Worm (Caenorhabditis elegans): ENCODE results near the gene erh-1.

The erh-1 gene

DNA sequence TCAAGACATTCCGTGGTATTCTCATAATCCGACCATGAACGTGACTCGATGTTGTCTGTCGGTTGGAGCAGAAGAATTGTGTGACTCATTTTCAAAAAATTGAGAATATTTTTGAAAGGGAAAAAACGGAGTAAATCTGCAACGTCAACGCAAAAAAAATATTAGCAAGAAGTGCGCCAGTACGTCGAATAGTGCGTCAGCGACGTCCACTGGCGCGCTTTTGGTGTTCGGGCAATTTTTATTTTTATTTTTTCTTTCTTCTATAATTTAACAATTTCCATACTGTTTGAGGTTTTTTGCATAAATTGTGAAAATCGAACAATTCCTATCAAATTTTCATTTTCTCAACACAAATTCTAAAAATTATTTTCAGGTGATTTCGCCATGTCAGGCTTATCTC, at the start of gene erh-1, which contains the start of gene lpd-9:
TSS of gene erh-1 (minus strand) at position 204 of the 400 bp plus-strand sequence.
TSS of gene lpd-9 (plus strand) at position 368 of the 400 bp plus-strand sequence.
- TF ChIP-seq med-1 (GFP tag; optimal IDR thresholded peaks at IDR 0.05; ENCODE audit: insufficient read depth) = peak; percentile 33
- TF ChIP-seq ref-1 (GFP tag; conservative IDR thresholded peaks at IDR 0.05) = no peak
- 0 out of 2 replicates have a peak, but pooled peaks have one; percentile 45 for TF ChIP-seq ztf-23 (GFP tag; IDR thresholded peaks at IDR 0.05)
- TF ChIP-seq T22C8.4 (GFP tag; IDR thresholded peaks at IDR 0.05) = no peak
- no peak for TF ChIP-seq tab-1 (GFP tag; IDR thresholded peaks at IDR 0.05)

DNA sequence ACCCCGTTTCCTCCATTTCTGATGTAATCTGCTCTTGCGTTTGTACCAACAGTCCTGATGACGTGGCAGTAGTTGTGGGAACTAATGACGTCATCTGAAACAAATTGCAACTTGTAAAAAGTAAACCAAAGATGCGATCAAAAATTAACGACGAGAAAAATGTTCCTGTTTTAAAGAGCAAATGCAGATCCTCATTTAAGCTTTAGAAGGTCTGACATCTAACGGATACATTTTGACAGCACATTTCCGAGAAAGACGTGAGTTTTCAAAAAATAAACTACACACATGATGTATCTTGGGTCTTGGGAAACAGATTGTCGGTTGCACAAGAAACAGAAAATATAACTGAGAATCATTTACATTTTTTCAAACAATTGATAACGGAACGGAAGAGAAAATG, 36.6 kb upstream of the erh-1 start, which contains the start of gene H09F14.1:
TSS of gene H09F14.1 (minus strand) at position 101 of the 400 bp plus-strand sequence.
- TF ChIP-seq T22C8.4 (GFP tag; IDR thresholded peaks at IDR 0.05) = no peak
- TF ChIP-seq klf-2 (GFP tag; conservative IDR thresholded peaks at IDR 0.05) = no peak
- no peak for TF ChIP-seq cog-1 (tag; optimal IDR thresholded peaks at IDR 0.05)
- TF ChIP-seq med-1 (GFP tag; optimal IDR thresholded peaks at IDR 0.05; ENCODE audit: insufficient read depth) = no peak
- TF ChIP-seq flt-1 (GFP tag; IDR thresholded peaks at IDR 0.05) = no peak
- no peak for TF ChIP-seq ztf-29 (GFP tag; IDR thresholded peaks at IDR 0.05)
- no peak for TF ChIP-seq ztf-23 (GFP tag; IDR thresholded peaks at IDR 0.05)
- no peak for TF ChIP-seq tab-1 (GFP tag; IDR thresholded peaks at IDR 0.05)
- no peak for TF ChIP-seq ref-1 (GFP tag; conservative IDR thresholded peaks at IDR 0.05)

DNA sequence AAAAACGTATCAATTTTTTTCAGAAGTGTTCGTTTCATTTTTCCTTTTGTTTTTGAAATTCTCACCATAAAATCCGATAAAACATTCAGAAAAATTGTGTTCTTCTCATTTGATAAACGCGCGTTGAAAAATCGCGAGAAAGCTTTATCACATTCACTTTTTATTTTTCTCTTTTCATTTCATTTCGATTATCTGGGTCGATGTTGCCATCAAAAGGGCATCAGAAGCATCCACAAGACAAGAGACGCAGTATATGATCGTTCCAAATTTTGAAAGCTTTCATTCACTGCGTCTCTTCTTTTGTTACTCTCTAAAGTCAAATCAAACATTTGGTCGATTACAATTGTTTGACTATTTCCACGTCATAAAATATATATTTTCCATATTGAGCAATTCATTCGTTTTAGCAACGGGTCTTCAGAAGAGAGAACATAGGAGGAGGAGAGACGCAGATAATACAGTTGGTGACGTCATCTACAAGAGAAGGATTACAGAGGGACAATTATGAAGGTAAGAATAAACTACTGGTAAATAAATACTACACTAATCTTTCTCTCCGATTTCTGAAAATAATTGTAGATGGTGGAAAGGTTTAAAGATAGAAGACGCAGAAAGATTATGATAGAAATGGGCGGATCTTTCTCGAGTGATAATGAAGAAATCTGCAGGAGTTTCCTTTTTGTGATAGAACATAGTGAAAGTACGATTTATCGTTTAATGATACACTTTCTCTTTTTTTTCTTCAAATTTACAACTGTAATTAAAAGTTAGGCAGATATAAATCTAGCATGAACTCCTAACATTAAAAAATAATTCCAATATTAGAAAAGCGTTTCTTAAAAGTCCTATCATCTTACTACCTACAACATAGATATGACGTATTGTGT, 23.4 kb upstream of the erh-1 start, which contains the start of gene H27A22.1:
TSS of gene H27A22.1 (plus strand) at position 505 of the 887 bp plus-strand sequence.
- TF ChIP-seq klf-2 (GFP tag; conservative IDR thresholded peaks at IDR 0.05) (no peak), ref-1 (GFP tag; conservative IDR thresholded peaks at IDR 0.05) (no peak), tab-1 (GFP tag; IDR thresholded peaks at IDR 0.05) (no peak), cog-1 (tag; optimal IDR thresholded peaks at IDR 0.05) (no peak), T22C8.4 (GFP tag; IDR thresholded peaks at IDR 0.05) (no peak), ztf-29 (GFP tag; IDR thresholded peaks at IDR 0.05) (no peak), ztf-23 (GFP tag; IDR thresholded peaks at IDR 0.05) (no peak), flt-1 (GFP tag; IDR thresholded peaks at IDR 0.05) (no peak)

DNA sequence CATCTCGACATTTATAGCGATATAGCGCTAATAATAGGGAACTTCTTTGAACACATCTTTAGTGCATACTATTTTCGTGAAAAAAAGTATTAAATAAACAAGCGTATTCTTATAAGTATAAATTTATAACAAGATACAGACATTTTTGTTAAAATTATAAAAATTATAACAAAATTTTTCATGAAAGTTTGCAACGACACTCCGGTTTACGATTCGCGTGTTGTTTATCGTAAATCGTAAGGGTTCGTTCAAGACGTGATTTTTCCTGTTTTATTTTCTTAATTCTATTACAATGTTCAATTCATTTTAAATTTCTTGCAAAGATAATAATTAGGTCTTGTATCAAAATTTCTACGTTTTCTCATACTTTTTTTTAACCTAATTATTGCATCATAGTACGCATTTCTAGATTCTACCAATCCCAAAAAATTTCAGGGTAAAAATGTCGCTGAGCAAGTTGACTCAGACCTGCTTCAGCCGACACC, 19.8 kb upstream of the erh-1 start, which contains the start of gene scpl-4:
TSS of gene scpl-4 (plus strand) at position 435 of the 485 bp plus-strand sequence.
- TF ChIP-seq cog-1 (tag; optimal IDR thresholded peaks at IDR 0.05) = no peak

DNA sequence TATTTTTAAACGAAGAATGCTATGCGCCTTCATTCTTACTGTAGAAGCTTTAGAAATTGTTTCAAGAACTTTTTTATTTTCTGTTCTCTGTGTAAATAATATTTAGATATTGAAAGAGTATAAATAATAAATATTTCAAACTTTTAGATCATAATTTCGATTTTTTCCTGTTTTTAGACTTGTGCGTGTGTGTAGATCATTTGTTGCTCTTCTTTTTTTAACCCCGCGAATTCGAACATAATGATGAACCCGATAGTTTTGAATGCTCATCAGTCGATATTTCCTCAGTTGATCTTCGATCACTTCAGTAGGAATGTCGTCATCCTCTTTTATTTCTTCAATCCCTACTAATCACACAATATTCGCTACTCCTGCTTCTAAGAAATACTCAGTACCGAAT, 18.3 kb upstream of the erh-1 start, which contains the start of gene T21C9.13:
TSS of gene T21C9.13 (plus strand) at position 33 of the 400 bp plus-strand sequence.
- TF ChIP-seq klf-2 (GFP tag; conservative IDR thresholded peaks at IDR 0.05) (no peak), ztf-23 (GFP tag; IDR thresholded peaks at IDR 0.05) (no peak), flt-1 (GFP tag; IDR thresholded peaks at IDR 0.05) (no peak), ztf-29 (GFP tag; IDR thresholded peaks at IDR 0.05) (no peak), med-1 (GFP tag; optimal IDR thresholded peaks at IDR 0.05; ENCODE audit: insufficient read depth) (no peak), T22C8.4 (GFP tag; IDR thresholded peaks at IDR 0.05) (no peak), cog-1 (tag; optimal IDR thresholded peaks at IDR 0.05) (no peak), tab-1 (GFP tag; IDR thresholded peaks at IDR 0.05) (no peak), ref-1 (GFP tag; conservative IDR thresholded peaks at IDR 0.05) (no peak)

DNA sequence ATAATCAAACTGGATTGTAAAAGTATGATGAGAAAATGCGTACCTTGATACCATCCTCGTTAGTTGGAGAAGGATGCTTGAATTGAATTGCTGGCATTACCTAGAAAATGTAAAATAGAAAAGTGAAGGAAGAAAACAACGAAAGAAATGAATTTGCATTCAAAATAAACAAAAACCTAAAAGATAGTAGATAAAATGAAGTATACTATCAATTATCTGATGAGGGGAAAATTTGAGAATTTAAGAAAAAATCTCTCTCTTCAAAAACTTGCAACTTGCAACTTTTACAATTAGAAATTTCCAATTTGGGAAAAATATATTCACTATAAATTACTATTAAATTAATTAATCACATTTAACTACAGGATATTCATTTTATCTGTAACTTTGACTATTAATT, 15.9 kb upstream of the erh-1 start, which contains the start of gene T21C9.11:
TSS of gene T21C9.11 (minus strand) at position 101 of the 400 bp plus-strand sequence.
- TF ChIP-seq ref-1 (GFP tag; conservative IDR thresholded peaks at IDR 0.05) (no peak), ztf-23 (GFP tag; IDR thresholded peaks at IDR 0.05) (no peak), med-1 (GFP tag; optimal IDR thresholded peaks at IDR 0.05; ENCODE audit: insufficient read depth) (no peak), T22C8.4 (GFP tag; IDR thresholded peaks at IDR 0.05) (no peak), ztf-29 (GFP tag; IDR thresholded peaks at IDR 0.05) (no peak), tab-1 (GFP tag; IDR thresholded peaks at IDR 0.05) (no peak), cog-1 (tag; optimal IDR thresholded peaks at IDR 0.05) (no peak), flt-1 (GFP tag; IDR thresholded peaks at IDR 0.05) (no peak), klf-2 (GFP tag; conservative IDR thresholded peaks at IDR 0.05) (no peak)

DNA sequence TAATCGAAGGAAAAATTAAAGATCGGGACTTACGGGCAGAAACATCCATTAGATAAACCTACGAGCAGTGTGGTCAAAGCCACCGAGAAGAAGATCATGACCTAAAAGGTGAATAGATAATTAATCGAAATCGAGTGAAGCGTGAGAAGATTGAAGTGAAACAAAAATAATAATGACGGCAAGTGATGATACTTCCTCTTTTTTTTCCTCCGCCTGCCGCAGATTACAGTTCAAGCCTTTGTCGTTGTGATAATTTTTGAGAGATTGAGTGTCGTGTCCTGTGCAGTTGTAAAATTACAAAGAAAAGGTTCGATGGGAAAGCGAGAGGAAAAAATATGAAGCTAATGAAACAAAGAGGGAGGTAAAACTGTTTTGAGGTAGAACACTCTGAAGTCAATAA, 13.5 kb upstream of the erh-1 start, which contains the start of gene T21C9.9:
TSS of gene T21C9.9 (minus strand) at position 101 of the 400 bp plus-strand sequence.
- TF ChIP-seq cog-1 (tag; optimal IDR thresholded peaks at IDR 0.05) (no peak), flt-1 (GFP tag; IDR thresholded peaks at IDR 0.05) (no peak), klf-2 (GFP tag; conservative IDR thresholded peaks at IDR 0.05) (no peak), T22C8.4 (GFP tag; IDR thresholded peaks at IDR 0.05) (no peak), ref-1 (GFP tag; conservative IDR thresholded peaks at IDR 0.05) (no peak), ztf-29 (GFP tag; IDR thresholded peaks at IDR 0.05) (no peak), tab-1 (GFP tag; IDR thresholded peaks at IDR 0.05) (no peak), ztf-23 (GFP tag; IDR thresholded peaks at IDR 0.05) (no peak), med-1 (GFP tag; optimal IDR thresholded peaks at IDR 0.05; ENCODE audit: insufficient read depth) (no peak)

DNA sequence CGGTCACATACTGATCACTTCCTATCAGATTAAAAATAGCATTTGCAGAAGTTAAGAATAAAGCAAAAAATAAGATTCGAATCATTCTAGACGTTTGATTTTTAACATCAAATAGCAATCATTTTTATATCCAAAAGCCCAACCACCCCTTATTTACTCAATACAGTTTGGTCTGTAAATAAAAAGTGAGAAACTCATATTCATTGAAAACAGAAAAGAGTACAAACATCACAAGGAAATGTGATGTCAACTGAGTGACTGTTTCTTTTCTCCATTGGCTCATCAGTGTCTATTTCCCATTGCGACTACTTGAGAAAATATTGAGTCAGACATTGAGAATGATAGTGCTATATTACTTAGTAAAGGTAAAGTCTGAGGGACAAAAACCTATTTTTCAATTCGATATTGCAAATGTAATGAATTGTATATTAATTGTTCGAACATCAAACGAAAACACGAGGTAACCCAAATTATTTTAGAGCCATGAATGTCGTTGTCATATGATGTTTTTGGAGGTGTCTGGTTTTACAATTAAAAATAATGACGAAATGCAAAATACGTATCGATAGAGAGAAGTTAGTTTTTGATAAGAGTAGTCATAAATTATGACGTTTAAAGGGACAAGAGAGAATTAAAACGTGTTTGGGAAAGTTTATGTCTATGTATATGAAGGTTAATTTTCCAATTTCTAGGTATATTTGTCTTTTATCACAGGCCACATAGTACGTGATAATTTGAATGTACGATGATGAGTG, 11.0 kb upstream of the erh-1 start, which contains the start of gene ttr-23:
TSS of gene ttr-23 (minus strand) at position 87 of the 755 bp plus-strand sequence.
- TF ChIP-seq flt-1 (GFP tag; IDR thresholded peaks at IDR 0.05) (no peak), T22C8.4 (GFP tag; IDR thresholded peaks at IDR 0.05) (no peak), tab-1 (GFP tag; IDR thresholded peaks at IDR 0.05) (no peak), ref-1 (GFP tag; conservative IDR thresholded peaks at IDR 0.05) (no peak), cog-1 (tag; optimal IDR thresholded peaks at IDR 0.05) (no peak), klf-2 (GFP tag; conservative IDR thresholded peaks at IDR 0.05) (no peak), ztf-29 (GFP tag; IDR thresholded peaks at IDR 0.05) (no peak), ztf-23 (GFP tag; IDR thresholded peaks at IDR 0.05) (no peak)

DNA sequence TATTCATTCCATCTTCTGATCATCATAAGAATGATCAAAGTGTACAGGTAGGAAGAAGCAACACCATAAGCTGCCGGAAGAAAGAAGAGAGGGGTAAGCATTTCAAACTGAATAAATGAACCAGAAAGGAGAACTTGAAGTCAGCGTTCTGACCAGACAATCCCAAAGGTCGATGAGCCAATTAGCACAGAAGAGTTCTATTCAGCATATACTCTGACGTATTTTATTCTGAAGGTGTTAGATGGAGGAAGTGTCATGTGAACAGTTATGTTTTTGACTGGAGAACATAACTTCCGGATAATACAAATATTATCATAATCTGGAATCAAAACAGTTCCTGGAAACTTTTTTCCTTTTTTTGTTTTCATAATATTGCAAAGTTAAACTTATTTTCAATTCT, 9.8 kb upstream of the erh-1 start, which contains the start of gene srg-32:
TSS of gene srg-32 (minus strand) at position 101 of the 400 bp plus-strand sequence.
- TF ChIP-seq ref-1 (GFP tag; conservative IDR thresholded peaks at IDR 0.05) (no peak), ztf-23 (GFP tag; IDR thresholded peaks at IDR 0.05) (no peak), T22C8.4 (GFP tag; IDR thresholded peaks at IDR 0.05) (no peak), tab-1 (GFP tag; IDR thresholded peaks at IDR 0.05) (no peak), cog-1 (tag; optimal IDR thresholded peaks at IDR 0.05) (no peak), ztf-29 (GFP tag; IDR thresholded peaks at IDR 0.05) (no peak), flt-1 (GFP tag; IDR thresholded peaks at IDR 0.05) (no peak), klf-2 (GFP tag; conservative IDR thresholded peaks at IDR 0.05) (no peak), med-1 (GFP tag; optimal IDR thresholded peaks at IDR 0.05; ENCODE audit: insufficient read depth) (no peak)

Data from whole organism, midembryonic.